Fruit fly (Drosophila melanogaster) whole organism, embryonic: Measurements from ENCODE around the gene CG5381.

Source experiments
- BtbVII ChIP-seq: fragments of 200-800 bp; sonication (Bioruptor generic); optimal IDR thresholded peaks from 3 replicates; lab custom pipeline; 2017; ENCODE audit warnings: missing biosample characterization, mild to moderate bottlenecking, missing genetic modification characterization
- CG11247 ChIP-seq: fragments of 200-800 bp; sonication (Bioruptor generic); IDR thresholded peaks from 2 replicates; pipeline ENCODE4 v1.3.6; 2022; ENCODE audit warnings: missing biosample characterization, missing genetic modification characterization
- CG12744 ChIP-seq: fragments of 200-800 bp; sonication (Bioruptor generic); optimal IDR thresholded peaks from 2 replicates; lab custom pipeline; 2016; ENCODE audit warnings: missing biosample characterization, missing genetic modification characterization
- CG1602 ChIP-seq: fragments of 200-800 bp; sonication (Bioruptor generic); optimal IDR thresholded peaks from 3 replicates; lab custom pipeline; 2016; ENCODE audit warnings: missing biosample characterization, missing genetic modification characterization
- CG16779 ChIP-seq: fragments of 200-800 bp; sonication (Bioruptor generic); IDR thresholded peaks from 2 replicates; pipeline ENCODE4 v1.3.6; 2022; ENCODE audit warnings: missing biosample characterization, missing genetic modification characterization
- CG18619 ChIP-seq: fragments of 200-800 bp; sonication (Bioruptor generic); optimal IDR thresholded peaks from 3 replicates; lab custom pipeline; 2017; ENCODE audit warnings: missing biosample characterization, mild to moderate bottlenecking, missing genetic modification characterization
- CG4424 ChIP-seq: fragments of 200-800 bp; sonication (Bioruptor generic); optimal IDR thresholded peaks from 3 replicates; lab custom pipeline; 2016; ENCODE audit warnings: missing biosample characterization, missing genetic modification characterization
- CG4820 ChIP-seq: fragments of 200-800 bp; sonication (Bioruptor generic); optimal IDR thresholded peaks from 3 replicates; lab custom pipeline; 2016; ENCODE audit warnings: missing biosample characterization, missing genetic modification characterization
- CG8924 ChIP-seq: fragments of 200-800 bp; optimal IDR thresholded peaks from 3 replicates; lab custom pipeline; 2019; ENCODE audit warnings: missing biosample characterization, mild to moderate bottlenecking, missing genetic modification characterization, moderate library complexity
- CG9727 ChIP-seq: fragments of 200-800 bp; sonication (Bioruptor generic); optimal IDR thresholded peaks from 3 replicates; lab custom pipeline; 2017; ENCODE audit warnings: missing biosample characterization, mild to moderate bottlenecking, missing genetic modification characterization
- Chrac-16 ChIP-seq: fragments of 200-800 bp; sonication (Bioruptor generic); optimal IDR thresholded peaks from 3 replicates; lab custom pipeline; 2016; ENCODE audit warnings: missing biosample characterization, missing genetic modification characterization
- Dbx ChIP-seq: fragments of 200-800 bp; sonication (Bioruptor generic); IDR thresholded peaks from 3 replicates; pipeline ENCODE4 v1.3.6; 2022; ENCODE audit warnings: missing biosample characterization, missing genetic modification characterization
- E2f2 ChIP-seq: fragments of 200-800 bp; sonication (Bioruptor generic); IDR thresholded peaks from 2 replicates; pipeline ENCODE4 v1.3.6; 2022; ENCODE audit warnings: missing biosample characterization, missing genetic modification characterization
- Fer2 ChIP-seq: fragments of 200-800 bp; sonication (Bioruptor generic); optimal IDR thresholded peaks from 2 replicates; lab custom pipeline; 2018; ENCODE audit warnings: missing biosample characterization, mild to moderate bottlenecking, missing genetic modification characterization, moderate library complexity
- Gug ChIP-seq: fragments of 200-800 bp; sonication (Bioruptor generic); IDR thresholded peaks from 4 replicates; pipeline ENCODE4 v1.3.6; 2022; ENCODE audit warnings: missing biosample characterization, missing genetic modification characterization
- Hmr ChIP-seq: fragments of 200-800 bp; sonication (Bioruptor generic); optimal IDR thresholded peaks from 3 replicates; lab custom pipeline; 2017; ENCODE audit warnings: mild to moderate bottlenecking, missing biosample characterization, missing genetic modification reagents, missing genetic modification characterization
- ara ChIP-seq: fragments of 200-800 bp; sonication (Bioruptor generic); IDR thresholded peaks from 2 replicates; pipeline ENCODE4 v1.3.6; 2022; ENCODE audit warnings: missing biosample characterization, missing genetic modification characterization
- bbx ChIP-seq: fragments of 200-800 bp; sonication (Bioruptor generic); IDR thresholded peaks from 2 replicates; pipeline ENCODE4 v1.3.6; 2022; ENCODE audit warnings: missing biosample characterization, missing genetic modification characterization; ENCODE audit not compliant: partially characterized antibody
- btn ChIP-seq: fragments of 200-800 bp; sonication (Bioruptor generic); optimal IDR thresholded peaks from 2 replicates; lab custom pipeline; 2016; ENCODE audit warnings: missing biosample characterization, missing genetic modification characterization
- crc ChIP-seq: fragments of 200-800 bp; sonication (Bioruptor generic); optimal IDR thresholded peaks from 2 replicates; lab custom pipeline; 2016; ENCODE audit warnings: missing biosample characterization, missing genetic modification characterization
- cwo ChIP-seq: fragments of 200-800 bp; sonication (Bioruptor generic); optimal IDR thresholded peaks from 3 replicates; lab custom pipeline; 2017; ENCODE audit warnings: missing biosample characterization, missing genetic modification characterization, mild to moderate bottlenecking, moderate library complexity, missing genetic modification reagents
- eve ChIP-seq, 2 experiments: fragments of >200 bp; optimal IDR thresholded peaks; 2 replicates each; lab custom pipeline; 2017; ENCODE audit warnings: missing biosample characterization in 2 of 2, missing genetic modification characterization in 2 of 2
- exex ChIP-seq: fragments of 200-800 bp; sonication (Bioruptor generic); optimal IDR thresholded peaks from 4 replicates; lab custom pipeline; 2018; ENCODE audit warnings: missing biosample characterization, mild to moderate bottlenecking, missing genetic modification characterization, moderate library complexity
- fd102C ChIP-seq: fragments of 200-800 bp; sonication (Bioruptor generic); optimal IDR thresholded peaks from 2 replicates; lab custom pipeline; 2018; ENCODE audit warnings: missing biosample characterization, mild to moderate bottlenecking, missing genetic modification characterization, moderate library complexity
- grau ChIP-seq: fragments of 200-800 bp; optimal IDR thresholded peaks from 3 replicates; lab custom pipeline; 2019; ENCODE audit warnings: missing biosample characterization, mild to moderate bottlenecking, missing genetic modification characterization, moderate library complexity
- ham ChIP-seq: fragments of 200-800 bp; sonication (Bioruptor generic); IDR thresholded peaks from 2 replicates; pipeline ENCODE4 v1.3.6; 2022; ENCODE audit warnings: missing biosample characterization, missing genetic modification characterization
- kni ChIP-seq: fragments of 200-800 bp; sonication (Bioruptor generic); optimal IDR thresholded peaks from 3 replicates; lab custom pipeline; 2017; ENCODE audit warnings: mild to moderate bottlenecking, missing biosample characterization, missing genetic modification reagents, missing genetic modification characterization
- knrl ChIP-seq: fragments of 200-800 bp; sonication (Bioruptor generic); IDR thresholded peaks from 3 replicates; pipeline ENCODE4 v1.3.6; 2022; ENCODE audit warnings: missing biosample characterization, missing genetic modification characterization; ENCODE audit not compliant: partially characterized antibody
- lbe ChIP-seq: fragments of 200-800 bp; sonication (Bioruptor generic); optimal IDR thresholded peaks from 2 replicates; lab custom pipeline; 2016; ENCODE audit warnings: missing biosample characterization, mild to moderate bottlenecking, missing genetic modification characterization
- mirr ChIP-seq: fragments of 200-800 bp; sonication (Bioruptor generic); optimal IDR thresholded peaks from 3 replicates; lab custom pipeline; 2018; ENCODE audit warnings: missing biosample characterization, mild to moderate bottlenecking, missing genetic modification characterization
- nerfin-1 ChIP-seq: fragments of 200-800 bp; sonication (Bioruptor generic); optimal IDR thresholded peaks from 3 replicates; lab custom pipeline; 2019; ENCODE audit warnings: missing biosample characterization, mild to moderate bottlenecking, missing genetic modification characterization, moderate library complexity
- odd ChIP-seq: fragments of 200-800 bp; sonication (Bioruptor generic); optimal IDR thresholded peaks from 2 replicates; lab custom pipeline; 2017; ENCODE audit warnings: missing biosample characterization, mild to moderate bottlenecking, missing genetic modification characterization
- peb ChIP-seq: fragments of 200-800 bp; sonication (Bioruptor generic); IDR thresholded peaks from 2 replicates; pipeline ENCODE4 v1.3.6; 2022; ENCODE audit warnings: missing biosample characterization, missing genetic modification characterization
- pfk ChIP-seq: fragments of 200-800 bp; sonication (Bioruptor generic); optimal IDR thresholded peaks from 2 replicates; lab custom pipeline; 2018; ENCODE audit warnings: missing biosample characterization, mild to moderate bottlenecking, missing genetic modification characterization, moderate library complexity
- seq ChIP-seq: fragments of 200-800 bp; sonication (Bioruptor generic); IDR thresholded peaks from 2 replicates; pipeline ENCODE4 v1.3.6; 2022; ENCODE audit warnings: missing biosample characterization, missing genetic modification characterization
- sqz ChIP-seq: fragments of 200-800 bp; sonication (Bioruptor generic); optimal IDR thresholded peaks from 3 replicates; lab custom pipeline; 2018; ENCODE audit warnings: missing biosample characterization, mild to moderate bottlenecking, missing genetic modification characterization
- tio ChIP-seq: fragments of 200-800 bp; sonication (Bioruptor generic); optimal IDR thresholded peaks from 2 replicates; lab custom pipeline; 2017; ENCODE audit warnings: missing biosample characterization, missing genetic modification characterization, inconsistent platforms
- wek ChIP-seq: fragments of 200-800 bp; sonication (Bioruptor generic); optimal IDR thresholded peaks from 3 replicates; lab custom pipeline; 2018; ENCODE audit warnings: missing biosample characterization, mild to moderate bottlenecking, missing genetic modification characterization, moderate library complexity
- wor ChIP-seq: fragments of 200-800 bp; sonication (Bioruptor generic); IDR thresholded peaks from 2 replicates; pipeline ENCODE4 v1.3.6; 2022; ENCODE audit warnings: missing biosample characterization, missing genetic modification characterization
- zen ChIP-seq: fragments of 200-800 bp; sonication (Bioruptor generic); optimal IDR thresholded peaks from 3 replicates; lab custom pipeline; 2018; ENCODE audit warnings: missing biosample characterization, mild to moderate bottlenecking, missing genetic modification characterization, moderate library complexity
- zfh2 ChIP-seq: fragments of 200-800 bp; sonication (Bioruptor generic); optimal IDR thresholded peaks from 2 replicates; lab custom pipeline; 2016; ENCODE audit warnings: missing biosample characterization, missing genetic modification characterization

CG5381 gene

DNA sequence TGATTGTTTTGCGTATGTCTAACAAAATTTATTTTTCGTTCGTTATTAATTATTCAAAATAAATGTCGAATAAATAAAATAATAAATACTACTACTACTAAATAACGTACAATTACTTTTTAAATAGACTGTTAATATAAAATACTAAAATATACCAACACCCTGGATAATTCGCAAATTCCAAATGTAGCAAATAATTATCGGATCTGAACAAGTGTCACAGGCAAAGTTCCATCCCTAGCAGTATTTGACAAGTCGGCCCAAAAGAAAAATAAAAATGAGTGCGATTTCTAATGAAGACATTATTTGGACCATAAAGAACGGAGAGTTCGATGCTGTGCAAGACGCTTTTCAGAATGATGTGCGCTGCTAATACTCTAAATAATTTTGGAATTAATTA is 18.5 kb upstream of the CG5381 start, which contains the start of gene CG31715 (continued):
- 0 out of 3 replicates have a peak, but pooled peaks have one; percentile 28 for TF ChIP-seq knrl (GFP tag; lab: Robert Waterston, UW)
- no peak for TF ChIP-seq BtbVII (GFP tag; lab: Kevin White, UChicago)
- TF ChIP-seq kni (GFP tag; lab: Kevin White, UChicago) = no peak
- TF ChIP-seq CG1602 = no peak
- TF ChIP-seq crc = no peak
- TF ChIP-seq Fer2 (tag; lab: Kevin White, UChicago) = no peak
- no peak for TF ChIP-seq nerfin-1
- no peak for TF ChIP-seq odd (GFP tag; lab: Kevin White, UChicago)
- TF ChIP-seq mirr (GFP tag; lab: Kevin White, UChicago) = no peak
- TF ChIP-seq lbe (GFP tag; lab: Kevin White, UChicago) = peak; percentile 44
- no peak for TF ChIP-seq ara (GFP tag; lab: Robert Waterston, UW)
- TF ChIP-seq CG12744 (GFP tag; lab: Kevin White, UChicago) = no peak
- TF ChIP-seq zen (tag; lab: Kevin White, UChicago) = no peak
- TF ChIP-seq zfh2 = no peak
- TF ChIP-seq Hmr (GFP tag; lab: Kevin White, UChicago) = no peak
- TF ChIP-seq sqz (GFP tag; lab: Kevin White, UChicago) = no peak
- no peak for TF ChIP-seq ham
- no peak for TF ChIP-seq CG9727 (GFP tag; lab: Kevin White, UChicago)
- no peak for TF ChIP-seq btn
- TF ChIP-seq bbx (GFP tag; lab: Robert Waterston, UW) = no peak
- no peak for TF ChIP-seq seq
- no peak for TF ChIP-seq CG4820
- no peak for TF ChIP-seq tio (GFP tag; lab: Kevin White, UChicago)
- peak; percentile 37; the same call in 1 of the 2 replicates for TF ChIP-seq E2f2 (GFP tag; lab: Robert Waterston, UW)
- no peak for TF ChIP-seq CG11247 (GFP tag; lab: Robert Waterston, UW)
- no peak for TF ChIP-seq peb (GFP tag; lab: Robert Waterston, UW)
- TF ChIP-seq Gug = no peak
- TF ChIP-seq Chrac-16 (GFP tag; lab: Kevin White, UChicago) = no peak
- no peak for TF ChIP-seq CG16779 (GFP tag; lab: Robert Waterston, UW)
- TF ChIP-seq wor (GFP tag; lab: Robert Waterston, UW) = no peak
- TF ChIP-seq CG8924 (tag; lab: Kevin White, UChicago) = peak; percentile 39
- no peak for TF ChIP-seq fd102C (GFP tag; lab: Kevin White, UChicago)
- TF ChIP-seq CG4424 (GFP tag; lab: Kevin White, UChicago) = no peak
- peak; percentile 62; the same call in 1 of the 3 replicates for TF ChIP-seq Dbx (GFP tag; lab: Robert Waterston, UW)
- no peak for TF ChIP-seq pfk (GFP tag; lab: Kevin White, UChicago)
- TF ChIP-seq CG18619 (GFP tag; lab: Kevin White, UChicago) = no peak
- TF ChIP-seq wek (GFP tag; lab: Kevin White, UChicago) = no peak

DNA sequence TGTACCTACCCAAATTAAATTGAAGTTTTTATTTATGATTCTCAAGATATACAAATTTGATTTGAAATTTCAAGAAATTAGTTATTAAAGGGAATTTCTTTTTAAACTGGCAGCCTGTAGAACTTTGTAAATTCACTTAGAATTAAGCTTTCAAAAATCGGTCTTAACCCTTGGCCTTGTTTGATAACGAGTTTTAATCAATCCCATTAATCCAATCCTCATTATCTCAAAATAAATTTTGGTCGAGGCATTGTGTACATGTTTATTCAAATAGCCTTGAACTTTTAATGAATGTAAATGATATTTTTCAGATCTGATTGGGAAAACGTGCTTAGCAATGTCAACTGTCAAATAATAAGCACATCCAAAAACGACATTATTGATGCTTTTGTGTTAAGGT is 16.9 kb upstream of the CG5381 start:
- peak in 1 of 2 experiments; percentile 24 for TF ChIP-seq eve (GFP tag; optimal IDR thresholded peaks at IDR 0.05; lab: Kevin White, UChicago)
- TF ChIP-seq exex (tag; lab: Kevin White, UChicago) = peak; percentile 6
- no peak for TF ChIP-seq grau (tag; lab: Kevin White, UChicago)
- TF ChIP-seq cwo (GFP tag; lab: Kevin White, UChicago) = peak; percentile 14
- TF ChIP-seq, all 482 proteins: peak for 3
